Fruit fly (Drosophila melanogaster) Kc167 (cell line): Measurements from ENCODE around the gene Cdk5alpha.

Source experiments
- Myc ChIP-seq: fragments of >200 bp; optimal IDR thresholded peaks from 2 replicates; lab custom pipeline; 2017; ENCODE audit warnings: missing external identifiers
- Sin3A ChIP-seq: fragments of >200 bp; optimal IDR thresholded peaks from 2 replicates; lab custom pipeline; 2018; ENCODE audit warnings: missing external identifiers
- h ChIP-seq: fragments of >200 bp; optimal IDR thresholded peaks from 3 replicates; lab custom pipeline; 2018; ENCODE audit warnings: missing external identifiers
- insv ChIP-seq: fragments of >200 bp; optimal IDR thresholded peaks from 3 replicates; lab custom pipeline; 2018; ENCODE audit warnings: missing external identifiers
- psq ChIP-seq: fragments of >200 bp; optimal IDR thresholded peaks from 2 replicates; lab custom pipeline; 2017; ENCODE audit warnings: missing external identifiers
- ttk ChIP-seq: sonication (Bioruptor generic); optimal IDR thresholded peaks from 2 replicates; lab custom pipeline; 2017; ENCODE audit warnings: missing external identifiers

DNA sequence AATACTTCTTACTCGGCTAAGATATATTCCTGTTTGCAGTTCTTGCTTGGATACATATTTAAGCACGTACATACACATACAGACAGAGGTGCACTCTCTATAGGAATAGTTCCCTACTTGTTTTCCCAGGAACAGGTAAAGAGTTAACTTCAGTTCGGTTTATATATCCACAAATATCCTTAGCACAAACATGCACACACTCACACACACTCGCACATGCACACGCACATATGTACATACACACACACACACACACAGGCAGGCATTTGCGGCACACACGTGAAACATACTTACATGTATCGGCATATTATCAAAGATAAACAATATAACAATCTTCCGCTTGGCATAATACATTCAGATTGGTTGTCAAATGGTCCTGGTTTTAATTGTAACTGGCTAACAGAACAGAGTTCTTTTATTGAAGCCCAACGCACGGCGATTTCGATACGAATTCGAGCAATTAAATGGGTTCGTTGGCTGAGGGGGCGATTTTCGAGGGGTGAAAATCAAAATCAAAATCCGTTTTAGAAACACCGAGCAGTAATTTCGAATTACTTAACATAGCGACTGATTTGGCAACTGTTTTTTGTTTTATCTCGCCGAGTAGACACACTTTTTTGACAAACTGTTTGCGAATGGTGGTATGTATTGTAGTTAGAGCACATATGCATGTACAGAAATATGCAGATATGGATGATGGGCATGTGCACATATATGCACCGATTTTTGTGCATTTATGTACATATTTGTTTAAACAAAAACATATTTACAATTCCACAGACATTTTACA lies 50.6 kb downstream of the Cdk5alpha start:
- TF ChIP-seq h (lab: Kevin White, UChicago) (no peak), ttk (lab: Kevin White, UChicago) (no peak), insv (lab: Kevin White, UChicago) (no peak), psq (no peak), Sin3A (no peak), Myc (lab: Kevin White, UChicago) (no peak)
